Fruit fly (Drosophila melanogaster) whole organism, pupa: Measurements from ENCODE around the gene wrm2.

Experiments used
- CG10348 ChIP-seq: fragments of 200-800 bp; sonication (Bioruptor generic); IDR thresholded peaks from 2 replicates; pipeline ENCODE4 v1.3.6; 2022; ENCODE audit warnings: missing biosample characterization, missing genetic modification characterization
- CG12605 ChIP-seq: fragments of 200-800 bp; sonication (Bioruptor generic); IDR thresholded peaks from 2 replicates; pipeline ENCODE4 v1.3.6; 2022; ENCODE audit warnings: missing biosample characterization, missing genetic modification characterization
- CG13204 ChIP-seq: fragments of 200-800 bp; sonication (Bioruptor generic); optimal IDR thresholded peaks from 2 replicates; lab custom pipeline; 2018; ENCODE audit warnings: missing biosample characterization, mild to moderate bottlenecking, missing genetic modification characterization, moderate library complexity
- CG14655 ChIP-seq: fragments of 200-800 bp; sonication (Bioruptor generic); optimal IDR thresholded peaks from 3 replicates; lab custom pipeline; 2017; ENCODE audit warnings: mild to moderate bottlenecking, missing biosample characterization, missing genetic modification reagents, missing genetic modification characterization
- CG15710 ChIP-seq: fragments of 200-800 bp; sonication (Bioruptor generic); optimal IDR thresholded peaks from 2 replicates; lab custom pipeline; 2018; ENCODE audit warnings: missing biosample characterization, mild to moderate bottlenecking, missing genetic modification characterization, moderate library complexity
- CG17806 ChIP-seq: fragments of 200-800 bp; sonication (Bioruptor generic); optimal IDR thresholded peaks from 2 replicates; lab custom pipeline; 2018; ENCODE audit warnings: missing biosample characterization, mild to moderate bottlenecking, missing genetic modification characterization, moderate library complexity
- CG32121 ChIP-seq: fragments of 200-800 bp; sonication (Bioruptor generic); IDR thresholded peaks from 2 replicates; pipeline ENCODE4 v1.3.6; 2022; ENCODE audit warnings: missing biosample characterization, missing genetic modification characterization
- CG34367 ChIP-seq: fragments of 200-800 bp; sonication (Bioruptor generic); optimal IDR thresholded peaks from 2 replicates; lab custom pipeline; 2018; ENCODE audit warnings: missing biosample characterization, mild to moderate bottlenecking, missing genetic modification characterization
- CG4496 ChIP-seq: fragments of 200-800 bp; sonication (Bioruptor generic); IDR thresholded peaks from 3 replicates; pipeline ENCODE4 v1.3.6; 2022; ENCODE audit warnings: missing biosample characterization, missing genetic modification characterization
- CG8159 ChIP-seq: fragments of 200-800 bp; sonication (Bioruptor generic); optimal IDR thresholded peaks from 3 replicates; lab custom pipeline; 2018; ENCODE audit warnings: missing biosample characterization, mild to moderate bottlenecking, missing genetic modification characterization, moderate library complexity
- CG8301 ChIP-seq: fragments of 200-800 bp; sonication (Bioruptor generic); optimal IDR thresholded peaks from 2 replicates; lab custom pipeline; 2018; ENCODE audit warnings: missing biosample characterization, mild to moderate bottlenecking, missing genetic modification characterization
- CG9948 ChIP-seq: fragments of 200-800 bp; sonication (Bioruptor generic); optimal IDR thresholded peaks from 2 replicates; lab custom pipeline; 2018; ENCODE audit warnings: missing biosample characterization, mild to moderate bottlenecking, missing genetic modification characterization, moderate library complexity
- D1 ChIP-seq: fragments of 200-800 bp; sonication (Bioruptor generic); optimal IDR thresholded peaks from 2 replicates; lab custom pipeline; 2018; ENCODE audit warnings: missing biosample characterization, mild to moderate bottlenecking, missing genetic modification characterization, moderate library complexity
- EcR ChIP-seq: fragments of 200-800 bp; sonication (Bioruptor generic); optimal IDR thresholded peaks from 3 replicates; lab custom pipeline; 2019; ENCODE audit warnings: missing biosample characterization, missing genetic modification characterization, mild to moderate bottlenecking, moderate library complexity, missing genetic modification reagents
- Ets98B ChIP-seq: fragments of 200-800 bp; sonication (Bioruptor generic); IDR thresholded peaks from 2 replicates; pipeline ENCODE4 v1.3.6; 2022; ENCODE audit warnings: missing biosample characterization, missing genetic modification characterization
- Pif1A ChIP-seq: fragments of 200-800 bp; sonication (Bioruptor generic); optimal IDR thresholded peaks from 3 replicates; lab custom pipeline; 2016; ENCODE audit warnings: missing biosample characterization, missing genetic modification characterization
- Pif1B ChIP-seq: fragments of 200-800 bp; sonication (Bioruptor generic); optimal IDR thresholded peaks from 3 replicates; lab custom pipeline; 2016; ENCODE audit warnings: missing biosample characterization, missing genetic modification characterization
- Snoo ChIP-seq: fragments of 200-800 bp; sonication (Bioruptor generic); optimal IDR thresholded peaks from 3 replicates; lab custom pipeline; 2017; ENCODE audit warnings: missing biosample characterization, mild to moderate bottlenecking, missing genetic modification characterization, inconsistent platforms
- fd96Ca ChIP-seq: fragments of 200-800 bp; sonication (Bioruptor generic); IDR thresholded peaks from 3 replicates; pipeline ENCODE4 v1.3.6; 2022; ENCODE audit warnings: missing biosample characterization, missing genetic modification characterization
- gl ChIP-seq: fragments of 200-800 bp; sonication (Bioruptor generic); optimal IDR thresholded peaks from 2 replicates; lab custom pipeline; 2018; ENCODE audit warnings: missing biosample characterization, mild to moderate bottlenecking, missing genetic modification characterization
- rn ChIP-seq: fragments of 200-800 bp; sonication (Bioruptor generic); IDR thresholded peaks from 2 replicates; pipeline ENCODE4 v1.3.6; 2022; ENCODE audit warnings: missing biosample characterization, missing genetic modification characterization

The wrm2 gene

dm6 chr3L:7326676-7327075, 8.3 kb downstream of the wrm2 start:
- no peak for TF ChIP-seq CG17806 (tag; lab: Kevin White, UChicago)
- TF ChIP-seq CG9948 (tag; lab: Kevin White, UChicago) = no peak
- TF ChIP-seq CG32121 (GFP tag; lab: Robert Waterston, UW) = no peak
- TF ChIP-seq CG4496 = no peak
- TF ChIP-seq EcR (GFP tag; lab: Kevin White, UChicago) = peak; percentile 53
- no peak for TF ChIP-seq CG12605
- no peak for TF ChIP-seq CG34367 (tag; lab: Kevin White, UChicago)

- TF ChIP-seq CG8159 (tag; lab: Kevin White, UChicago) = peak; percentile 62
- no peak for TF ChIP-seq CG12605
- no peak for TF ChIP-seq CG10348
- TF ChIP-seq fd96Ca (GFP tag; lab: Robert Waterston, UW) = peak; percentile 43; the same call in 1 of the 3 replicates
- TF ChIP-seq CG9948 (tag; lab: Kevin White, UChicago) = peak; percentile 36
- no peak for TF ChIP-seq CG8301 (tag; lab: Kevin White, UChicago)
- TF ChIP-seq D1 (tag; lab: Kevin White, UChicago) = no peak
- no peak for TF ChIP-seq gl (tag; lab: Kevin White, UChicago)
- TF ChIP-seq Pif1B (GFP tag; lab: Kevin White, UChicago) = no peak
- no peak for TF ChIP-seq Ets98B (GFP tag; lab: Robert Waterston, UW)
- 0 out of 3 replicates have a peak, but pooled peaks have one; percentile 30 for TF ChIP-seq CG4496
- no peak for TF ChIP-seq CG13204 (GFP tag; lab: Kevin White, UChicago)
- TF ChIP-seq CG32121 (GFP tag; lab: Robert Waterston, UW) = peak; percentile 43; the same call in 1 of the 2 replicates
- peak; percentile 40 for TF ChIP-seq CG15710 (tag; lab: Kevin White, UChicago)
- no peak for TF ChIP-seq Snoo (tag; lab: Kevin White, UChicago)
- no peak for TF ChIP-seq EcR (GFP tag; lab: Kevin White, UChicago)
- TF ChIP-seq rn (GFP tag; lab: Robert Waterston, UW) = no peak
- TF ChIP-seq Pif1A = no peak
- TF ChIP-seq CG14655 (GFP tag; lab: Kevin White, UChicago) = no peak
- TF ChIP-seq CG17806 (tag; lab: Kevin White, UChicago) = peak; percentile 16
- no peak for TF ChIP-seq CG34367 (tag; lab: Kevin White, UChicago)
Measured at dm6 chr3L:7323348-7323747, 11.7 kb downstream of the wrm2 start, which contains the start of the genes RhoGEF4 and Rint1. TSS of gene RhoGEF4 (minus strand) at chr3L:7323411. TSS of gene Rint1 (plus strand) at chr3L:7323619.

- no peak for TF ChIP-seq CG32121 (GFP tag; lab: Robert Waterston, UW)
- TF ChIP-seq CG4496 = no peak
- TF ChIP-seq gl (tag; lab: Kevin White, UChicago) = no peak
- TF ChIP-seq Pif1B (GFP tag; lab: Kevin White, UChicago) = no peak
- TF ChIP-seq Pif1A = no peak
- TF ChIP-seq EcR (GFP tag; lab: Kevin White, UChicago) = no peak
- TF ChIP-seq CG14655 (GFP tag; lab: Kevin White, UChicago) = no peak
- TF ChIP-seq Snoo (tag; lab: Kevin White, UChicago) = no peak
Measured at dm6 chr3L:7319768-7320167, 15.3 kb downstream of the wrm2 start, which contains the start of gene CG8607. TSS of gene CG8607 (plus strand) at chr3L:7320068.

- TF ChIP-seq CG8159 (tag; lab: Kevin White, UChicago) = no peak
- no peak for TF ChIP-seq D1 (tag; lab: Kevin White, UChicago)
- TF ChIP-seq CG8301 (tag; lab: Kevin White, UChicago) = no peak
- TF ChIP-seq CG14655 (GFP tag; lab: Kevin White, UChicago) = no peak
- TF ChIP-seq Pif1A = no peak
- TF ChIP-seq CG13204 (GFP tag; lab: Kevin White, UChicago) = no peak
- no peak for TF ChIP-seq CG12605
- no peak for TF ChIP-seq CG34367 (tag; lab: Kevin White, UChicago)
- no peak for TF ChIP-seq CG15710 (tag; lab: Kevin White, UChicago)
- no peak for TF ChIP-seq CG32121 (GFP tag; lab: Robert Waterston, UW)
- no peak for TF ChIP-seq CG4496
- TF ChIP-seq CG9948 (tag; lab: Kevin White, UChicago) = no peak
- TF ChIP-seq fd96Ca (GFP tag; lab: Robert Waterston, UW) = no peak
- no peak for TF ChIP-seq Ets98B (GFP tag; lab: Robert Waterston, UW)
- TF ChIP-seq Pif1B (GFP tag; lab: Kevin White, UChicago) = no peak
- no peak for TF ChIP-seq rn (GFP tag; lab: Robert Waterston, UW)
- TF ChIP-seq CG17806 (tag; lab: Kevin White, UChicago) = no peak
- TF ChIP-seq CG10348 = no peak
Measured at dm6 chr3L:7314133-7314532, 20.9 kb downstream of the wrm2 start.

dm6 chr3L:7313559-7314132, 21.4 kb downstream of the wrm2 start:
- TF ChIP-seq CG4496 (no peak), CG9948 (tag; lab: Kevin White, UChicago) (no peak), CG12605 (no peak), CG34367 (tag; lab: Kevin White, UChicago) (no peak), gl (tag; lab: Kevin White, UChicago) (no peak), rn (GFP tag; lab: Robert Waterston, UW) (no peak), EcR (GFP tag; lab: Kevin White, UChicago) (no peak), CG17806 (tag; lab: Kevin White, UChicago) (no peak), Ets98B (GFP tag; lab: Robert Waterston, UW) (no peak), CG10348 (no peak), fd96Ca (GFP tag; lab: Robert Waterston, UW) (no peak), CG32121 (GFP tag; lab: Robert Waterston, UW) (no peak), Pif1B (GFP tag; lab: Kevin White, UChicago) (no peak), Snoo (tag; lab: Kevin White, UChicago) (no peak), CG15710 (tag; lab: Kevin White, UChicago) (no peak), D1 (tag; lab: Kevin White, UChicago) (no peak), CG14655 (GFP tag; lab: Kevin White, UChicago) (no peak), CG13204 (GFP tag; lab: Kevin White, UChicago) (no peak), Pif1A (no peak), CG8159 (tag; lab: Kevin White, UChicago) (no peak)
